Fruit fly (Drosophila melanogaster) whole organism, pupa: ENCODE results near the gene CG4230.

ENCODE experiments used
- CG10348 ChIP-seq: fragments of 200-800 bp; sonication (Bioruptor generic); IDR thresholded peaks from 2 replicates; pipeline ENCODE4 v1.3.6; 2022; ENCODE audit warnings: missing biosample characterization, missing genetic modification characterization
- CG12605 ChIP-seq: fragments of 200-800 bp; sonication (Bioruptor generic); IDR thresholded peaks from 2 replicates; pipeline ENCODE4 v1.3.6; 2022; ENCODE audit warnings: missing biosample characterization, missing genetic modification characterization
- CG13204 ChIP-seq: fragments of 200-800 bp; sonication (Bioruptor generic); optimal IDR thresholded peaks from 2 replicates; lab custom pipeline; 2018; ENCODE audit warnings: missing biosample characterization, mild to moderate bottlenecking, missing genetic modification characterization, moderate library complexity
- CG14655 ChIP-seq: fragments of 200-800 bp; sonication (Bioruptor generic); optimal IDR thresholded peaks from 3 replicates; lab custom pipeline; 2017; ENCODE audit warnings: mild to moderate bottlenecking, missing biosample characterization, missing genetic modification reagents, missing genetic modification characterization
- CG15710 ChIP-seq: fragments of 200-800 bp; sonication (Bioruptor generic); optimal IDR thresholded peaks from 2 replicates; lab custom pipeline; 2018; ENCODE audit warnings: missing biosample characterization, mild to moderate bottlenecking, missing genetic modification characterization, moderate library complexity
- CG17806 ChIP-seq: fragments of 200-800 bp; sonication (Bioruptor generic); optimal IDR thresholded peaks from 2 replicates; lab custom pipeline; 2018; ENCODE audit warnings: missing biosample characterization, mild to moderate bottlenecking, missing genetic modification characterization, moderate library complexity
- CG32121 ChIP-seq: fragments of 200-800 bp; sonication (Bioruptor generic); IDR thresholded peaks from 2 replicates; pipeline ENCODE4 v1.3.6; 2022; ENCODE audit warnings: missing biosample characterization, missing genetic modification characterization
- CG34367 ChIP-seq: fragments of 200-800 bp; sonication (Bioruptor generic); optimal IDR thresholded peaks from 2 replicates; lab custom pipeline; 2018; ENCODE audit warnings: missing biosample characterization, mild to moderate bottlenecking, missing genetic modification characterization
- CG4496 ChIP-seq: fragments of 200-800 bp; sonication (Bioruptor generic); IDR thresholded peaks from 3 replicates; pipeline ENCODE4 v1.3.6; 2022; ENCODE audit warnings: missing biosample characterization, missing genetic modification characterization
- CG8159 ChIP-seq: fragments of 200-800 bp; sonication (Bioruptor generic); optimal IDR thresholded peaks from 3 replicates; lab custom pipeline; 2018; ENCODE audit warnings: missing biosample characterization, mild to moderate bottlenecking, missing genetic modification characterization, moderate library complexity
- CG8301 ChIP-seq: fragments of 200-800 bp; sonication (Bioruptor generic); optimal IDR thresholded peaks from 2 replicates; lab custom pipeline; 2018; ENCODE audit warnings: missing biosample characterization, mild to moderate bottlenecking, missing genetic modification characterization
- CG9948 ChIP-seq: fragments of 200-800 bp; sonication (Bioruptor generic); optimal IDR thresholded peaks from 2 replicates; lab custom pipeline; 2018; ENCODE audit warnings: missing biosample characterization, mild to moderate bottlenecking, missing genetic modification characterization, moderate library complexity
- D1 ChIP-seq: fragments of 200-800 bp; sonication (Bioruptor generic); optimal IDR thresholded peaks from 2 replicates; lab custom pipeline; 2018; ENCODE audit warnings: missing biosample characterization, mild to moderate bottlenecking, missing genetic modification characterization, moderate library complexity
- EcR ChIP-seq: fragments of 200-800 bp; sonication (Bioruptor generic); optimal IDR thresholded peaks from 3 replicates; lab custom pipeline; 2019; ENCODE audit warnings: missing biosample characterization, missing genetic modification characterization, mild to moderate bottlenecking, moderate library complexity, missing genetic modification reagents
- Ets98B ChIP-seq: fragments of 200-800 bp; sonication (Bioruptor generic); IDR thresholded peaks from 2 replicates; pipeline ENCODE4 v1.3.6; 2022; ENCODE audit warnings: missing biosample characterization, missing genetic modification characterization
- Pif1A ChIP-seq: fragments of 200-800 bp; sonication (Bioruptor generic); optimal IDR thresholded peaks from 3 replicates; lab custom pipeline; 2016; ENCODE audit warnings: missing biosample characterization, missing genetic modification characterization
- Pif1B ChIP-seq: fragments of 200-800 bp; sonication (Bioruptor generic); optimal IDR thresholded peaks from 3 replicates; lab custom pipeline; 2016; ENCODE audit warnings: missing biosample characterization, missing genetic modification characterization
- Snoo ChIP-seq: fragments of 200-800 bp; sonication (Bioruptor generic); optimal IDR thresholded peaks from 3 replicates; lab custom pipeline; 2017; ENCODE audit warnings: missing biosample characterization, mild to moderate bottlenecking, missing genetic modification characterization, inconsistent platforms
- fd96Ca ChIP-seq: fragments of 200-800 bp; sonication (Bioruptor generic); IDR thresholded peaks from 3 replicates; pipeline ENCODE4 v1.3.6; 2022; ENCODE audit warnings: missing biosample characterization, missing genetic modification characterization
- gl ChIP-seq: fragments of 200-800 bp; sonication (Bioruptor generic); optimal IDR thresholded peaks from 2 replicates; lab custom pipeline; 2018; ENCODE audit warnings: missing biosample characterization, mild to moderate bottlenecking, missing genetic modification characterization
- rn ChIP-seq: fragments of 200-800 bp; sonication (Bioruptor generic); IDR thresholded peaks from 2 replicates; pipeline ENCODE4 v1.3.6; 2022; ENCODE audit warnings: missing biosample characterization, missing genetic modification characterization

The CG4230 gene

DNA sequence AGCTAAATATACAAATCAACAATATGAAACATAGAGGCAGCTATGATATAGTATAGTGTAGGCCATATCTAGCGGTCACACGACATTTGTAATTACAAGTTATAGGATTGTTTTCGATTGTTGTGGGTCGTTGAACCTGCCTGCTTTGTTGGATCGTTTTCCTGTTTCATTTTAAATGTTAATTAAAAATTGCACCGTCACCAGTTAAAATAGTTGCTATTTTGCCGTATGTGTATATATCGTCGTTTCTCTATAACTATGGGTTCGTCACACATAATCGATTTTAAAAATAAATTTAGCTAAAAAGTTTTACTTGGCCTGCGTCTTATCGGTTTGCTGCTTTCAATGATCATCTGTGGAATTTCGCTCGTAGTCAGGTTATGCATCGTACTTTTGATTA, 23.7 kb upstream of the CG4230 start:
- TF ChIP-seq Pif1A (GFP tag; lab: Kevin White, UChicago) (no peak), EcR (peak; percentile 34)

DNA sequence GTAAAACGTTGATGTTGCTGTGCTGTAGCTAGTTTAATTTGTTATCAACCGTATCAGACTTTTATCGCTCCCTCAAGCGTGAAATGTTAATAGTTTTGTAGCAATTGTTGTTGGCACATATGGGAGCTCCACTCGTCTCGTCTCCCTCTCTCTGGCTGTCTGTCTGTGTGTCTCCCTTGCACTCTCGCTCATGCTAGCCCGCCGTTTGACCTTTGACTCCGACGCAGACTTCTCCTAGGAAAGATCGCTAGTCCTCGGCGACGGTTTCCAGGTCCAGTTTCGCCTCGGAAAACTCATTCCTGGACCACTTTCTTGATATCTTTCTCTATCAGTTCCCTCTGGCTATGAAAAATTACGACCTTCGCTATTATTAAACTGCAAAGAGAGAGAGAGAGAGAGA, 16.8 kb upstream of the CG4230 start:
- TF ChIP-seq Pif1B (GFP tag; lab: Kevin White, UChicago): no peak
- no peak for TF ChIP-seq rn (GFP tag; lab: Robert Waterston, UW)
- TF ChIP-seq Ets98B: no peak
- TF ChIP-seq CG17806 (tag; lab: Kevin White, UChicago): no peak
- TF ChIP-seq CG13204 (GFP tag; lab: Kevin White, UChicago): no peak
- TF ChIP-seq CG12605: no peak
- no peak for TF ChIP-seq CG4496 (GFP tag; lab: Robert Waterston, UW)
- TF ChIP-seq fd96Ca (GFP tag; lab: Robert Waterston, UW): no peak
- TF ChIP-seq CG9948 (tag; lab: Kevin White, UChicago): no peak
- TF ChIP-seq Snoo (tag; lab: Kevin White, UChicago): no peak
- no peak for TF ChIP-seq CG8301 (tag; lab: Kevin White, UChicago)
- no peak for TF ChIP-seq D1 (tag; lab: Kevin White, UChicago)
- TF ChIP-seq CG34367 (tag; lab: Kevin White, UChicago): no peak
- TF ChIP-seq CG32121 (GFP tag; lab: Robert Waterston, UW): no peak
- no peak for TF ChIP-seq CG14655
- TF ChIP-seq gl (tag; lab: Kevin White, UChicago): no peak
- TF ChIP-seq CG10348 (GFP tag; lab: Robert Waterston, UW): no peak
- TF ChIP-seq CG15710 (tag; lab: Kevin White, UChicago): no peak
- no peak for TF ChIP-seq CG8159 (tag; lab: Kevin White, UChicago)
- no peak for TF ChIP-seq EcR
- TF ChIP-seq, all 21 proteins: peak for 0

DNA sequence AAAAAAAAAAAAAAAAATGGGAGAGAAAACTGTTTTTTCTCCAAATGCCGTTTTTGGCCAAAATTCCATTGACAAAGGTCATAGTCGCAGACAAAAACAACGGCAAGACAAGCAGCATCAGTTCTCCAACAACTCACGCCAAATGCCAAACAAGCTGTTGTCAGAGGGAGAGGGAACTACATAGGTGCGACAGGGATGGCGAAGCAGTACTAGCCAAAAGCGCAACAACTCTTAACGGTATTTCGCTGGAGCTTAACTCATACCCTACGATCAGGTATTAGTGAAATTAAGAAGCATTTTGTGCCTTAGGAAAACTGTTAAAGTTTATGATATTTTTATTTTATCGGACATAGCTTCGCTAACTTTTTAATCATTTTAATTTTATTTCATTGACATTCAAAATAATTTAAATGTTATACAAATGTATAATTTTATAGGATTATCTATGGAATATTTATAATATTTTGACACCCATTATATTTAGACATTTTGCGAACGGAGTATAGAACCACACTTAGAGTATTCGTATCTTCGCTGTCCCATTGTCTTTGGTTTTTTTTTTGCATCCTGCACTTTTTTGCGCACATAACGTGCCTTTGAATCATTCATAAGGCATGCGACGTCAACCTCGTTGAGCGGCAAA, 15.7 kb upstream of the CG4230 start:
- peak; percentile 70; the same call in 1 of the 3 replicates for TF ChIP-seq CG4496 (GFP tag; lab: Robert Waterston, UW)
- peak; percentile 95 for TF ChIP-seq CG14655
- TF ChIP-seq CG8159 (tag; lab: Kevin White, UChicago): peak; percentile 93
- no peak; the same call in none of the 2 replicates for TF ChIP-seq rn (GFP tag; lab: Robert Waterston, UW)
- TF ChIP-seq CG12605: peak; percentile 76; the same call in 1 of the 2 replicates
- peak; percentile 85 for TF ChIP-seq D1 (tag; lab: Kevin White, UChicago)
- TF ChIP-seq CG10348 (GFP tag; lab: Robert Waterston, UW): no peak
- no peak for TF ChIP-seq Snoo (tag; lab: Kevin White, UChicago)
- TF ChIP-seq gl (tag; lab: Kevin White, UChicago): peak; percentile 37
- peak; percentile 87 for TF ChIP-seq CG9948 (tag; lab: Kevin White, UChicago)
- peak; percentile 85 for TF ChIP-seq CG17806 (tag; lab: Kevin White, UChicago)
- peak; percentile 62 for TF ChIP-seq EcR
- TF ChIP-seq CG15710 (tag; lab: Kevin White, UChicago): peak; percentile 87
- TF ChIP-seq CG8301 (tag; lab: Kevin White, UChicago): peak; percentile 92
- TF ChIP-seq Pif1A (GFP tag; lab: Kevin White, UChicago): peak; percentile 67
- peak; percentile 90 for TF ChIP-seq CG32121 (GFP tag; lab: Robert Waterston, UW)
- peak; percentile 80 for TF ChIP-seq CG34367 (tag; lab: Kevin White, UChicago)
- peak; percentile 48 for TF ChIP-seq CG13204 (GFP tag; lab: Kevin White, UChicago)
- TF ChIP-seq Ets98B: peak; percentile 66
- TF ChIP-seq fd96Ca (GFP tag; lab: Robert Waterston, UW): peak; percentile 70; the same call in 2 of the 3 replicates
- peak; percentile 73 for TF ChIP-seq Pif1B (GFP tag; lab: Kevin White, UChicago)

DNA sequence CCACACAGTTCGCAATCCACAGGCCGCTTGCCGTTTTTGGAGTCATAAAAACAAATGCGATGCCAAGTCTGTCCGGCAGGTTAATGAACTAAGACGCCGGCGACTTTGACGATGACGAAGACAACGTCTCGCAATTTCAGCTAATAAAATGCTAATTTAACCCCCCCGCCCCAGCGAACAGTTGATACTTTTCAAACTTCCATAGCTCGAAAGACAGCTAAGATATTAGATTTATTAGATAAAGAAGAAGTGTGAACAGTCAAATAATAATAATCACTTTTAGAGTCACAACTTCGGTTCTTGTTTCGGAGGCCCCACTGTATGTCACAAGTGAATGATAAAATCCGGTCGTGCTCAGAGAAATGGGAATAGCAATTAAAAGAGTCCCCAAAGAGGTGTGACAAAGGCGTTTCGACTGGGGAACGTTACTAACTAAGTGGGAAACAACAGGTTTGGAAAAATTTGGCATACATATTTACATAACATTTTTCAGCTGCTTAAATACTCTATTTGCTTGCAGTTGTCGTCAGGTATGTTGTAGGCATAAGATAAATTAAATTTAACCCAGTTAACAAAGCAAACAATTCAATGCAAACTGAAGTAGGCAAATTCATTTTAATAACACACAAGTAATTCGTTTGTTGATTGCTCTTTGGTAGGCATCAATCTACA, 11.3 kb upstream of the CG4230 start:
- TF ChIP-seq D1 (tag; lab: Kevin White, UChicago) (no peak), EcR (peak; percentile 5), CG34367 (tag; lab: Kevin White, UChicago) (no peak), Pif1A (GFP tag; lab: Kevin White, UChicago) (peak; percentile 5), CG32121 (GFP tag; lab: Robert Waterston, UW) (peak; percentile 14; the same call in 1 of the 2 replicates)

DNA sequence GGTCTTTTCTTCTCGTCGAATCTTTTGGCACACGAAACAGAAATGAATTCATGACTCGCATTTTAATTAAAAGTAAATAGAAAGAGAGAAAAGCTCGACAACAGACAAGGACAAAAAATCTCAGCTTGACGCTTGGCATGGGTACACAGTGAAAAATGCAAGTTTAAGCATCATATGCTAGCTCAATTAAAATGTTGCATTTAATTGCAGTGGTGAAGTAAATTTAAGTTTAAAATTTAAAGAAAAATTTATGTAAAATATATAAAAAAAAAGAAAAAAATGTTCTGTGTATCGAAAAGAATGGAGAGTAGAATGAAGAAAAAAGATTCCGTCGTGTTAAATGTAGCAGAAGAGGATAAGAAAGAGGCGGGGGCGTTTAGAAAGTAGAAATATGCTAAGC, 10.5 kb upstream of the CG4230 start:
- TF ChIP-seq Pif1A (GFP tag; lab: Kevin White, UChicago): peak; percentile 53
- no peak for TF ChIP-seq CG12605
- TF ChIP-seq fd96Ca (GFP tag; lab: Robert Waterston, UW): no peak
- peak; percentile 24 for TF ChIP-seq CG8301 (tag; lab: Kevin White, UChicago)
- peak; percentile 1 for TF ChIP-seq Pif1B (GFP tag; lab: Kevin White, UChicago)
- no peak for TF ChIP-seq CG4496 (GFP tag; lab: Robert Waterston, UW)
- no peak for TF ChIP-seq CG8159 (tag; lab: Kevin White, UChicago)
- TF ChIP-seq D1 (tag; lab: Kevin White, UChicago): no peak
- 0 out of 2 replicates have a peak, but pooled peaks have one; percentile 29 for TF ChIP-seq CG32121 (GFP tag; lab: Robert Waterston, UW)
- TF ChIP-seq gl (tag; lab: Kevin White, UChicago): no peak
- no peak for TF ChIP-seq rn (GFP tag; lab: Robert Waterston, UW)
- peak; percentile 20 for TF ChIP-seq CG17806 (tag; lab: Kevin White, UChicago)
- TF ChIP-seq EcR: no peak
- TF ChIP-seq Snoo (tag; lab: Kevin White, UChicago): peak; percentile 36
- no peak for TF ChIP-seq CG34367 (tag; lab: Kevin White, UChicago)
- peak; percentile 31; the same call in 1 of the 2 replicates for TF ChIP-seq Ets98B
- TF ChIP-seq CG9948 (tag; lab: Kevin White, UChicago): peak; percentile 20
- peak; percentile 22 for TF ChIP-seq CG15710 (tag; lab: Kevin White, UChicago)
- no peak for TF ChIP-seq CG10348 (GFP tag; lab: Robert Waterston, UW)
- no peak for TF ChIP-seq CG13204 (GFP tag; lab: Kevin White, UChicago)
- peak; percentile 1 for TF ChIP-seq CG14655
